Worm (Caenorhabditis elegans) whole organism, L4 larva: ENCODE data around the gene gpa-7.

Experiments used
- F44E2.7 ChIP-seq: fragments of 200-800 bp; sonication (Bioruptor generic); IDR thresholded peaks from 2 replicates; pipeline ENCODE4 v2.1.2; 2022; ENCODE audit warnings: missing genetic modification characterization, missing compliant biosample characterization
- T20F7.1 ChIP-seq: fragments of 200-800 bp; sonication (Bioruptor generic); optimal IDR thresholded peaks from 2 replicates; lab custom pipeline; 2018; ENCODE audit warnings: mild to moderate bottlenecking, missing genetic modification characterization, missing compliant biosample characterization
- Y48G9A.11 ChIP-seq: fragments of 200-800 bp; sonication (Bioruptor generic); IDR thresholded peaks from 2 replicates; pipeline ENCODE4 v1.3.6; 2022; ENCODE audit warnings: missing genetic modification reagents, missing genetic modification characterization, missing compliant biosample characterization
- Y75B8A.6 ChIP-seq: fragments of 200-800 bp; sonication (Bioruptor generic); IDR thresholded peaks from 2 replicates; pipeline ENCODE4 v1.3.6; 2022; ENCODE audit warnings: missing genetic modification reagents, missing genetic modification characterization, missing compliant biosample characterization
- ZK546.5 ChIP-seq, 2 experiments: sonication (generic microtip); optimal IDR thresholded peaks; 2 replicates each; lab custom pipeline; 2017; ENCODE audit warnings: missing biosample characterization in 2 of 2, missing genetic modification characterization in 2 of 2
- arid-1 ChIP-seq: fragments of 200-800 bp; sonication (Bioruptor generic); conservative IDR thresholded peaks from 2 replicates; pipeline ENCODE4 v1.3.6; 2022; ENCODE audit warnings: missing genetic modification reagents, missing genetic modification characterization, missing compliant biosample characterization
- ceh-28 ChIP-seq: fragments of 150-350 bp; optimal IDR thresholded peaks from 2 replicates; lab custom pipeline; 2014; ENCODE audit warnings: missing biosample characterization, missing genetic modification reagents, missing genetic modification characterization
- ceh-62 ChIP-seq: sonication (generic microtip); optimal IDR thresholded peaks from 2 replicates; lab custom pipeline; 2017; ENCODE audit warnings: missing biosample characterization, missing genetic modification characterization
- ceh-82 ChIP-seq: sonication (generic microtip); optimal IDR thresholded peaks from 2 replicates; lab custom pipeline; 2017; ENCODE audit warnings: missing biosample characterization, missing genetic modification characterization
- ces-1 ChIP-seq: fragments of 150-350 bp; sonication (generic microtip); optimal IDR thresholded peaks from 4 replicates; lab custom pipeline; 2014; ENCODE audit warnings: missing biosample characterization, missing genetic modification reagents, missing genetic modification characterization
- cey-2 ChIP-seq: sonication (generic microtip); optimal IDR thresholded peaks from 3 replicates; lab custom pipeline; 2017; ENCODE audit warnings: missing genetic modification characterization, mild to moderate bottlenecking, missing compliant biosample characterization, antibody characterized with exemption, borderline replicate concordance; ENCODE audit not compliant: insufficient read depth
- ctbp-1 ChIP-seq: fragments of 200-800 bp; sonication (Bioruptor generic); IDR thresholded peaks from 2 replicates; pipeline ENCODE4 v1.3.6; 2022; ENCODE audit warnings: missing genetic modification reagents, missing genetic modification characterization, missing compliant biosample characterization
- daf-12 ChIP-seq: fragments of 150-350 bp; optimal IDR thresholded peaks from 2 replicates; lab custom pipeline; 2014; ENCODE audit warnings: missing biosample characterization, missing genetic modification reagents, missing genetic modification characterization
- daf-16 ChIP-seq, 3 experiments: sonication (generic microtip); optimal IDR thresholded peaks; 2 replicates each; lab custom pipeline; 2016 to 2017; ENCODE audit warnings: missing genetic modification characterization in 3 of 3, missing genetic modification reagents in 3 of 3, mild to moderate bottlenecking in 2 of 3, missing compliant biosample characterization in 2 of 3, missing biosample characterization in 1 of 3, moderate library complexity in 1 of 3
- daf-19 ChIP-seq: fragments of 200-800 bp; sonication (Bioruptor generic); conservative IDR thresholded peaks from 2 replicates; pipeline ENCODE4 v1.3.6; 2022; ENCODE audit warnings: missing genetic modification characterization, missing compliant biosample characterization
- dpl-1 ChIP-seq: fragments of 150-350 bp; optimal IDR thresholded peaks from 2 replicates; lab custom pipeline; 2014; ENCODE audit warnings: missing biosample characterization, missing genetic modification reagents, missing genetic modification characterization
- dve-1 ChIP-seq: sonication (generic microtip); optimal IDR thresholded peaks from 2 replicates; lab custom pipeline; 2017; ENCODE audit warnings: antibody characterized with exemption, mild to moderate bottlenecking, missing genetic modification characterization, missing compliant biosample characterization; ENCODE audit not compliant: insufficient read depth
- egl-27 ChIP-seq: sonication (generic microtip); optimal IDR thresholded peaks from 3 replicates; lab custom pipeline; 2017; ENCODE audit warnings: missing biosample characterization, missing genetic modification reagents, missing genetic modification characterization
- egl-43 ChIP-seq: fragments of 200-800 bp; sonication (Bioruptor generic); IDR thresholded peaks from 2 replicates; pipeline ENCODE4 v1.3.6; 2022; ENCODE audit warnings: missing genetic modification reagents, missing genetic modification characterization, missing compliant biosample characterization
- fkh-10 ChIP-seq: fragments of 150-350 bp; optimal IDR thresholded peaks from 2 replicates; lab custom pipeline; 2014; ENCODE audit warnings: missing biosample characterization, missing genetic modification reagents, missing genetic modification characterization
- hlh-30 ChIP-seq: sonication (generic microtip); optimal IDR thresholded peaks from 2 replicates; lab custom pipeline; 2017; ENCODE audit warnings: antibody characterized with exemption, mild to moderate bottlenecking, missing genetic modification characterization, missing compliant biosample characterization; ENCODE audit not compliant: insufficient read depth
- hmg-1.1 ChIP-seq: fragments of 200-800 bp; sonication (Bioruptor generic); IDR thresholded peaks from 2 replicates; pipeline ENCODE4 v1.3.6; 2022; ENCODE audit warnings: missing genetic modification reagents, missing genetic modification characterization, missing compliant biosample characterization
- lim-7 ChIP-seq: fragments of 200-800 bp; sonication (Bioruptor generic); IDR thresholded peaks from 2 replicates; pipeline ENCODE4 v1.3.6; 2022; ENCODE audit warnings: missing genetic modification characterization, missing compliant biosample characterization
- lin-29 ChIP-seq: fragments of 200-800 bp; sonication (Bioruptor generic); IDR thresholded peaks from 2 replicates; pipeline ENCODE4 v1.3.6; 2022; ENCODE audit warnings: missing genetic modification reagents, missing genetic modification characterization, missing compliant biosample characterization
- lin-38 ChIP-seq: fragments of 200-800 bp; sonication (Bioruptor generic); IDR thresholded peaks from 2 replicates; pipeline ENCODE4 v1.3.6; 2022; ENCODE audit warnings: missing genetic modification reagents, missing genetic modification characterization, missing compliant biosample characterization
- lin-39 ChIP-seq: fragments of 150-350 bp; optimal IDR thresholded peaks from 2 replicates; lab custom pipeline; 2014; ENCODE audit warnings: missing biosample characterization, missing genetic modification reagents, missing genetic modification characterization
- lir-3 ChIP-seq: sonication (generic microtip); optimal IDR thresholded peaks from 2 replicates; lab custom pipeline; 2016; ENCODE audit warnings: mild to moderate bottlenecking, missing genetic modification characterization, missing compliant biosample characterization
- lsy-2 ChIP-seq, 2 experiments: fragments of 150-350 bp in 1 of 2; sonication (generic microtip) in 1 of 2; optimal IDR thresholded peaks; 2 replicates each; lab custom pipeline; 2014 to 2017; ENCODE audit warnings: missing biosample characterization in 2 of 2, missing genetic modification characterization in 2 of 2
- madf-5 ChIP-seq, 2 experiments: fragments of 200-800 bp; sonication (Bioruptor generic); IDR thresholded peaks; 2 replicates each; pipeline ENCODE4 v1.3.6; 2022; ENCODE audit warnings: missing compliant biosample characterization in 2 of 2, missing genetic modification characterization in 2 of 2
- madf-9 ChIP-seq: fragments of 200-800 bp; sonication (Bioruptor generic); conservative IDR thresholded peaks from 2 replicates; pipeline ENCODE4 v1.3.6; 2022; ENCODE audit warnings: missing genetic modification reagents, missing genetic modification characterization, missing compliant biosample characterization
- mdt-29 ChIP-seq: fragments of 200-800 bp; sonication (Bioruptor generic); IDR thresholded peaks from 2 replicates; pipeline ENCODE4 v1.3.6; 2022; ENCODE audit warnings: missing genetic modification reagents, missing genetic modification characterization, missing compliant biosample characterization
- mep-1 ChIP-seq: fragments of 150-350 bp; sonication (generic microtip); optimal IDR thresholded peaks from 3 replicates; lab custom pipeline; 2014; ENCODE audit warnings: missing biosample characterization, missing genetic modification characterization
- mes-2 ChIP-seq: sonication (generic microtip); optimal IDR thresholded peaks from 2 replicates; lab custom pipeline; 2016; ENCODE audit warnings: missing genotype, mild to moderate bottlenecking, missing genetic modification characterization, missing compliant biosample characterization; ENCODE audit not compliant: poor library complexity, severe bottlenecking
- mxl-2 ChIP-seq: fragments of 200-800 bp; sonication (Bioruptor generic); conservative IDR thresholded peaks from 2 replicates; pipeline ENCODE4 v1.3.6; 2022; ENCODE audit warnings: missing genetic modification reagents, missing genetic modification characterization, missing compliant biosample characterization
- nhr-11 ChIP-seq: fragments of 150-350 bp; optimal IDR thresholded peaks from 2 replicates; lab custom pipeline; 2014; ENCODE audit warnings: missing biosample characterization, missing genetic modification characterization
- nhr-41 ChIP-seq: fragments of 200-800 bp; sonication (Bioruptor generic); IDR thresholded peaks from 2 replicates; pipeline ENCODE4 v1.3.6; 2022; ENCODE audit warnings: missing genetic modification reagents, missing genetic modification characterization, missing compliant biosample characterization
- nhr-42 ChIP-seq: fragments of 200-800 bp; sonication (Bioruptor generic); IDR thresholded peaks from 2 replicates; pipeline ENCODE4 v1.3.6; 2022; ENCODE audit warnings: missing genetic modification characterization, missing compliant biosample characterization
- nhr-76 ChIP-seq: fragments of 150-350 bp; optimal IDR thresholded peaks from 2 replicates; lab custom pipeline; 2014; ENCODE audit warnings: missing biosample characterization, missing genetic modification characterization
- nhr-77 ChIP-seq: fragments of 150-350 bp; optimal IDR thresholded peaks from 2 replicates; lab custom pipeline; 2014; ENCODE audit warnings: missing biosample characterization, missing genetic modification characterization
- php-3 ChIP-seq: fragments of 200-800 bp; sonication (Bioruptor generic); IDR thresholded peaks from 2 replicates; pipeline ENCODE4 v1.3.6; 2022; ENCODE audit warnings: missing genetic modification reagents, missing genetic modification characterization, missing compliant biosample characterization
- rbr-2 ChIP-seq: sonication (generic microtip); optimal IDR thresholded peaks from 2 replicates; lab custom pipeline; 2016; ENCODE audit warnings: missing genotype, missing genetic modification characterization, missing compliant biosample characterization
- snpc-4 ChIP-seq: fragments of 150-350 bp; optimal IDR thresholded peaks from 2 replicates; lab custom pipeline; 2014; ENCODE audit warnings: missing biosample characterization, missing genetic modification characterization
- tra-1 ChIP-seq: fragments of 200-800 bp; sonication (Bioruptor generic); IDR thresholded peaks from 2 replicates; pipeline ENCODE4 v1.3.6; 2022; ENCODE audit warnings: missing genetic modification reagents, missing genetic modification characterization, missing compliant biosample characterization
- unc-39 ChIP-seq: sonication (generic microtip); optimal IDR thresholded peaks from 2 replicates; lab custom pipeline; 2017; ENCODE audit warnings: missing biosample characterization, missing genetic modification characterization
- unc-62 ChIP-seq, 3 experiments: fragments of 150-350 bp in 1 of 3; sonication (generic microtip); optimal IDR thresholded peaks in 2 of 3; peaks in 1 of 3; 1 replicate in 1 of 3; 2 replicates in 2 of 3; lab custom pipeline; 2014 to 2017; ENCODE audit warnings: missing biosample characterization in 3 of 3, missing genetic modification characterization in 3 of 3, missing genetic modification reagents in 3 of 3, missing genotype in 1 of 3
- vab-7 ChIP-seq: fragments of 200-800 bp; sonication (Bioruptor generic); IDR thresholded peaks from 2 replicates; pipeline ENCODE4 v1.3.6; 2022; ENCODE audit warnings: missing genetic modification reagents, missing genetic modification characterization, missing compliant biosample characterization

The gpa-7 gene

DNA sequence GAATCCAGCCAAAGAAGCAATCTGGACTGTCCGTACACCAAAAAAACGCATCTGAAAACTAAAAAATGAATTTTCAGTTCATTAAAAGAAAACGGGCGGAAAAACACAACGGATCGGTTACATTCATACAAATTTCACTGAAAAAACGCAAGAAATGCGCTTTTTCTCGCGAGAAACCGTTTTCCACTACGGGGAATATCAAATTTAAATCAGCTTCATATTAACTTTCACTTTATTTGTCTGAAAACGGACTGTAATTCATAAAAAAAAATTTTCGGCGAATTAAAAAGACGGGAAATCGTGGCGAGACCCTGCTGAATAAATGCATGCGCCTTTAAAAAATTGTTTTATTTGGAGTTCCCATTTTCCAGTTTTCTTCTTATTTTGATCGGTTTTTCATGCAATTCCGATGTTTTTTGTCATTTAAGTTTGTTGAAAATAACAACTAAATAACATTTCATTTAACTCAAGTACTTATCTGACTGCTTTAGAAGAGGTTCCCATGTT, 36.0 kb upstream of the gpa-7 start, which contains the start of gene pges-2:
Gene pges-2, minus strand, starts transcription at position 51 of the 507 bp plus-strand sequence.
- TF ChIP-seq dve-1 (tag; lab: Kevin White, UChicago), result peak; percentile 19
- TF ChIP-seq ceh-28, result no peak
- TF ChIP-seq egl-27 (tag; lab: Kevin White, UChicago), result no peak
- TF ChIP-seq lin-39, result no peak
- peak; percentile 22 for TF ChIP-seq mes-2
- TF ChIP-seq mep-1, result peak; percentile 22
- TF ChIP-seq snpc-4, result no peak
- no peak for TF ChIP-seq Y48G9A.11 (GFP tag; lab: Robert Waterston, UW)
- peak; percentile 47 for TF ChIP-seq dpl-1 (GFP tag; lab: Kevin White, UChicago)
- peak in 1 of 2 experiments; percentile 58 for TF ChIP-seq lsy-2 (tag; optimal IDR thresholded peaks at IDR 0.05; lab: Kevin White, UChicago)
- no peak for TF ChIP-seq nhr-11 (tag; lab: Kevin White, UChicago)
- no peak for TF ChIP-seq arid-1 (GFP tag; lab: Robert Waterston, UW)
- no peak for TF ChIP-seq lin-38 (GFP tag; lab: Robert Waterston, UW)
- TF ChIP-seq ces-1 (GFP tag; lab: Kevin White, UChicago), result no peak
- no peak for TF ChIP-seq daf-19 (GFP tag; lab: Robert Waterston, UW)
- no peak for TF ChIP-seq mxl-2
- TF ChIP-seq, all 104 proteins: peak for 5

DNA sequence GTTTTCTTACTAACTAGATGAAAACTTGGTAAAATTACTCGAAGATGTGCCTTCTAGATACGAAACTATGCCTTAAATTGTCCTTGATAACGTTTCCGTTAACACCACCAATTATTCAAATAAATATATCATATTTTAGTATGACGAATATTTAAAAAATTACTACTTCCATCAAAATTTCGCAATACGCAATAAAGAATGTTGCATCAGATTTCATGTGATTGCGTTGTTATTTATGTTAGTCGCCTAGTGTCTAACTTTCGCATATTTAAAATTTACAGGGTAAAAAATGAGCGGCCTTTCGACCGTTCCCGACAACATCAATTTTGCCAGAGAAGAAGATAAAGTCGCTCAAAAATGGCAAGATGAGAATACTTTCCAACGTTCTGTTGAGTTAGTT, 35.5 kb upstream of the gpa-7 start, which contains the start of gene iars-1:
Gene iars-1, plus strand, starts transcription at position 276 of the 400 bp plus-strand sequence.
- no peak for TF ChIP-seq nhr-41 (GFP tag; lab: Robert Waterston, UW)
- no peak for TF ChIP-seq lir-3 (tag; lab: Kevin White, UChicago)
- no peak for TF ChIP-seq T20F7.1 (GFP tag; lab: Kevin White, UChicago)
- no peak for TF ChIP-seq tra-1 (GFP tag; lab: Robert Waterston, UW)
- TF ChIP-seq ceh-62 (tag; lab: Kevin White, UChicago), result no peak
- TF ChIP-seq snpc-4, result no peak
- no peak for TF ChIP-seq egl-27 (tag; lab: Kevin White, UChicago)
- TF ChIP-seq nhr-76, result no peak
- TF ChIP-seq lsy-2 (tag; optimal IDR thresholded peaks at IDR 0.05; lab: Kevin White, UChicago), result no peak
- TF ChIP-seq unc-39 (tag; lab: Kevin White, UChicago), result no peak
- no peak for TF ChIP-seq mdt-29
- TF ChIP-seq php-3, result no peak
- no peak for TF ChIP-seq lin-29 (GFP tag; lab: Robert Waterston, UW)
- TF ChIP-seq F44E2.7 (GFP tag; lab: Robert Waterston, UW), result no peak
- TF ChIP-seq vab-7 (GFP tag; lab: Robert Waterston, UW), result no peak
- TF ChIP-seq nhr-42 (GFP tag; lab: Robert Waterston, UW), result no peak
- no peak for TF ChIP-seq hmg-1.1 (GFP tag; lab: Robert Waterston, UW)
- TF ChIP-seq Y75B8A.6, result no peak
- no peak for TF ChIP-seq daf-16 (GFP tag; optimal IDR thresholded peaks at IDR 0.05; lab: Kevin White, UChicago)
- TF ChIP-seq daf-16 (tag; optimal IDR thresholded peaks at IDR 0.05; lab: Kevin White, UChicago), result no peak
- no peak for TF ChIP-seq cey-2 (tag; lab: Kevin White, UChicago)

DNA sequence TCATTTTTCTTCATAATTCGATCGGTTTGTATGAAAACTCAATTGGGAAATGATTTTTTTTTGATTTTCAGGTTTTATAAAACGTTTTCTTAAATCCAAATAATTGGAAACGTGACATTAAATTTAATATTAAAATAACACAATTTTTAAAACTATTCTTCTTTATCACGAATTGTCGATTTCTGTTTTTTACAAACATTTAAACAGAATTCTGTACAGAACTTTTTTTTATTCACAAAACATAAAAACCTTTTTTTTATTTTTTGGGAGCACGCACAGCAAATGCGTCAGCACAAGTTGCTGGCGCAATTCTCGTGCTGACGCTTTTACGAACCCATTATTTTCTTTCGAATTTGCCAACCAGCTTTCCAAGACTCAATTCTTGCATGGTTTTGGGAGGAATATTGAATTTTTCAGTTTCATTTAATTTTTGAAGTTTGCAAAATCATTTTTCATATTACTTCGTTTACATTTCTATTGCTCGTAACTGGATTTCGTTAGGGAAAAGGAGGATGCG, 30.0 kb upstream of the gpa-7 start, which contains the start of gene mpz-5:
Gene mpz-5, minus strand, starts transcription at position 51 of the 517 bp plus-strand sequence.
- no peak for TF ChIP-seq ZK546.5 (tag; optimal IDR thresholded peaks at IDR 0.05; lab: Kevin White, UChicago)
- no peak for TF ChIP-seq madf-5 (GFP tag; IDR thresholded peaks at IDR 0.05; lab: Robert Waterston, UW)
- no peak for TF ChIP-seq nhr-42 (GFP tag; lab: Robert Waterston, UW)
- TF ChIP-seq ctbp-1 (GFP tag; lab: Robert Waterston, UW), result 0 out of 2 replicates have a peak, but pooled peaks have one; percentile 9
- no peak for TF ChIP-seq lim-7
- peak; percentile 71 for TF ChIP-seq dpl-1 (GFP tag; lab: Kevin White, UChicago)
- peak; percentile 75 for TF ChIP-seq rbr-2 (tag; lab: Kevin White, UChicago)
- TF ChIP-seq lin-29 (GFP tag; lab: Robert Waterston, UW), result 0 out of 2 replicates have a peak, but pooled peaks have one; percentile 26
- TF ChIP-seq daf-12 (tag; lab: Kevin White, UChicago), result no peak
- TF ChIP-seq fkh-10, result peak; percentile 30
- peak; percentile 74 for TF ChIP-seq lin-38 (GFP tag; lab: Robert Waterston, UW)
- TF ChIP-seq unc-62 (GFP tag; optimal IDR thresholded peaks at IDR 0.05 in 1 of 2; lab: Kevin White, UChicago), result no peak
- TF ChIP-seq unc-62 (tag; optimal IDR thresholded peaks at IDR 0.05; lab: Kevin White, UChicago), result no peak
- no peak for TF ChIP-seq egl-43 (GFP tag; lab: Robert Waterston, UW)
- TF ChIP-seq ceh-82, result no peak
- peak; percentile 59 for TF ChIP-seq hlh-30 (tag; lab: Kevin White, UChicago)
- peak; percentile 51 for TF ChIP-seq nhr-77
- TF ChIP-seq madf-9, result 0 out of 2 replicates have a peak, but pooled peaks have one; percentile 8
